Fruit fly (Drosophila melanogaster): ENCODE results near the gene Elo68beta.

The Elo68beta gene

DNA sequence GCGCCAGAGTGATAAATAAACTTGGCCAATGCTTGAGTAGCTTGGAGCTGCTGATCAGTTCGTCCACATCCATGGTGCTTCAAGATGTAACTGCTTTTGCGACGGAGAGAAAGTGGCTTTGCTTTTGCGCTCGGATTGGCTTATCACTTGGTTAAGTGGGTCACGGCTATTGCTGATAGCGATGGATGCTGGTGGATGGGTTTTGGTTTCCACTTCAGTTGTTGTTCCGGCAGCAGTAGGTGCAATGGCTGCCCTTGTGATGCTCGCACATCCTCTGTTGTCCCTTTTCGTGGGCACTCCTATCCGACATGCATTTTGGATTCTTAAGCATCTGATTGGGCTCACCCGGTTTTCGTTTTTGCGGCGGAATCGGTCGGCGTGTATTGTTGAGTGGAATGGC lies 7.2 kb downstream of the Elo68beta start:
- TF ChIP-seq EcR (GFP tag; optimal IDR thresholded peaks at IDR 0.05) = peak; percentile 56
- TF ChIP-seq CG34367 (tag; optimal IDR thresholded peaks at IDR 0.05) = no peak

dm6 chr3L:11093046-11093520 lies 8.4 kb downstream of the Elo68beta start, which contains the start of gene JIL-1:
TSS of gene JIL-1 (minus strand) at chr3L:11093193.
- TF ChIP-seq EcR (GFP tag; optimal IDR thresholded peaks at IDR 0.05) (no peak), CG17806 (tag; optimal IDR thresholded peaks at IDR 0.05) (peak; percentile 14), CG8301 (tag; optimal IDR thresholded peaks at IDR 0.05) (peak; percentile 5), Ets98B (GFP tag; IDR thresholded peaks at IDR 0.05) (peak; percentile 77), CG14655 (GFP tag; optimal IDR thresholded peaks at IDR 0.05) (peak; percentile 21), CG9948 (tag; optimal IDR thresholded peaks at IDR 0.05) (no peak), CG8159 (tag; optimal IDR thresholded peaks at IDR 0.05) (peak; percentile 41), Pif1B (GFP tag; optimal IDR thresholded peaks at IDR 0.05) (peak; percentile 44), CG34367 (tag; optimal IDR thresholded peaks at IDR 0.05) (no peak), CG32121 (GFP tag; IDR thresholded peaks at IDR 0.05) (peak; percentile 38; the same call in 1 of the 2 replicates), gl (tag; optimal IDR thresholded peaks at IDR 0.05) (no peak), rn (GFP tag; IDR thresholded peaks at IDR 0.05) (0 out of 2 replicates have a peak, but pooled peaks have one; percentile 10), CG12605 (GFP tag; IDR thresholded peaks at IDR 0.05) (no peak), Pif1A (GFP tag; optimal IDR thresholded peaks at IDR 0.05) (peak; percentile 44), CG4496 (GFP tag; IDR thresholded peaks at IDR 0.05) (peak; percentile 50; the same call in 2 of the 3 replicates), CG10348 (GFP tag; IDR thresholded peaks at IDR 0.05) (no peak), Snoo (tag; optimal IDR thresholded peaks at IDR 0.05) (peak; percentile 20), CG13204 (GFP tag; optimal IDR thresholded peaks at IDR 0.05) (no peak), D1 (tag; optimal IDR thresholded peaks at IDR 0.05) (peak; percentile 57), fd96Ca (GFP tag; IDR thresholded peaks at IDR 0.05) (peak; percentile 69), CG15710 (tag; optimal IDR thresholded peaks at IDR 0.05) (peak; percentile 42)

DNA sequence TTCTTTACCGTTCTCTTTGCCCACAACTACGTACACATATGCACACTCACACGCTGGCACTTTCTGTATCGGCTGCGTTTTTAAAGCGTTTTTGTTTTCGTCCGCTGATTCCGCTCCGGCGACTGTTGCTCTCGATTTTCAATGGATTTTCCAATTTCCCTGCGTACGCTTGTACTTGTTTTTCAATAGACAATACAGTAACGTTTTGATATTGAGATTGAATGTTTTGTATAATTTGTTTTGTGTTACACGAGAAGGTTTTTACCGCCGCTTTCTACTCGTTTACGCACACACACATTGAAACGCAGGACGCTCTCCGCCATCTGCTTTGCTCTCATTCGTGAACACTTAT lies 8.9 kb downstream of the Elo68beta start:
- no peak for TF ChIP-seq CG8301 (tag; optimal IDR thresholded peaks at IDR 0.05)
- no peak for TF ChIP-seq CG32121 (GFP tag; IDR thresholded peaks at IDR 0.05)
- TF ChIP-seq CG13204 (GFP tag; optimal IDR thresholded peaks at IDR 0.05) = no peak
- TF ChIP-seq CG15710 (tag; optimal IDR thresholded peaks at IDR 0.05) = no peak
- no peak for TF ChIP-seq D1 (tag; optimal IDR thresholded peaks at IDR 0.05)
- TF ChIP-seq CG17806 (tag; optimal IDR thresholded peaks at IDR 0.05) = no peak
- no peak for TF ChIP-seq CG34367 (tag; optimal IDR thresholded peaks at IDR 0.05)
- no peak for TF ChIP-seq CG10348 (GFP tag; IDR thresholded peaks at IDR 0.05)
- no peak for TF ChIP-seq Snoo (tag; optimal IDR thresholded peaks at IDR 0.05)
- no peak for TF ChIP-seq Ets98B (GFP tag; IDR thresholded peaks at IDR 0.05)
- no peak for TF ChIP-seq rn (GFP tag; IDR thresholded peaks at IDR 0.05)
- no peak for TF ChIP-seq CG12605 (GFP tag; IDR thresholded peaks at IDR 0.05)
- TF ChIP-seq Pif1B (GFP tag; optimal IDR thresholded peaks at IDR 0.05) = no peak
- TF ChIP-seq CG8159 (tag; optimal IDR thresholded peaks at IDR 0.05) = no peak
- TF ChIP-seq CG14655 (GFP tag; optimal IDR thresholded peaks at IDR 0.05) = no peak
- TF ChIP-seq CG9948 (tag; optimal IDR thresholded peaks at IDR 0.05) = no peak
- no peak for TF ChIP-seq CG4496 (GFP tag; IDR thresholded peaks at IDR 0.05)
- no peak for TF ChIP-seq EcR (GFP tag; optimal IDR thresholded peaks at IDR 0.05)

DNA sequence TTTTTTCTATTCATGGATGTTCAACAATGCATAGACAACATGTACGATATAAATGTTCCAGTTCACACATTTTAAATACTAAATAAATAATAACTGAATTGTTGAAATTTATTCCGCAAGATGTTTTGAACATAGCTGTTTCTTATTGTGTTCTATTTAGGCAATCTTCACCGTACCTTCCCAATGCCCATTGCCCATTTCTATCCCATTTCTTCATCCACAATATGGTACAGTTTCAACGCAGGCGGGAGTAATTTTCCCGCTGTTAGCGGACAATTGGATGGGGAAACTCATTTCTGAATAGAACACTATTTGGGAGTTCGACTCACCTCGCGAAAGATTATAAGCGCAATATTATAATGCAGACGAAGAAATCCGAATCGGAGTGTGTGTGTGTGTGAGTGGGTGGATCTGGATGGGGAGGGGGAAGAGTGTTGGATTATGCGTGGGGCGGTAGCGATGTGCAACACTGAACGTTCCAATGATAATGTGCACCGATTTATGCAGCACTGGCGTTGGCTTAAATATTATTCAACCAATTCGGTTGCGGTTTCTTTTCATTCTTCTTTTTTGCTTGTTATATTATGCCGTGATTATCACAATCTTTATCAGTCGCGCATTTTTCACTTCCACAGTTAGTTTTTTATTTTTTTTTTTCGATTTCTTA lies 9.4 kb downstream of the Elo68beta start:
- TF ChIP-seq Snoo (tag; optimal IDR thresholded peaks at IDR 0.05) = peak; percentile 60
- 0 out of 2 replicates have a peak, but pooled peaks have one; percentile 21 for TF ChIP-seq CG12605 (GFP tag; IDR thresholded peaks at IDR 0.05)
- TF ChIP-seq Pif1B (GFP tag; optimal IDR thresholded peaks at IDR 0.05) = peak; percentile 50
- peak; percentile 36 for TF ChIP-seq Pif1A (GFP tag; optimal IDR thresholded peaks at IDR 0.05)
- no peak for TF ChIP-seq CG34367 (tag; optimal IDR thresholded peaks at IDR 0.05)
- peak; percentile 33 for TF ChIP-seq CG14655 (GFP tag; optimal IDR thresholded peaks at IDR 0.05)
- no peak for TF ChIP-seq CG9948 (tag; optimal IDR thresholded peaks at IDR 0.05)
- peak; percentile 57; the same call in 1 of the 2 replicates for TF ChIP-seq CG32121 (GFP tag; IDR thresholded peaks at IDR 0.05)
- TF ChIP-seq CG15710 (tag; optimal IDR thresholded peaks at IDR 0.05) = peak; percentile 23
- TF ChIP-seq CG17806 (tag; optimal IDR thresholded peaks at IDR 0.05) = no peak
- no peak for TF ChIP-seq rn (GFP tag; IDR thresholded peaks at IDR 0.05)
- TF ChIP-seq CG13204 (GFP tag; optimal IDR thresholded peaks at IDR 0.05) = peak; percentile 34
- TF ChIP-seq CG10348 (GFP tag; IDR thresholded peaks at IDR 0.05) = no peak
- TF ChIP-seq CG4496 (GFP tag; IDR thresholded peaks at IDR 0.05) = peak; percentile 50
- no peak for TF ChIP-seq D1 (tag; optimal IDR thresholded peaks at IDR 0.05)
- peak; percentile 52; the same call in 1 of the 3 replicates for TF ChIP-seq fd96Ca (GFP tag; IDR thresholded peaks at IDR 0.05)
- TF ChIP-seq CG8301 (tag; optimal IDR thresholded peaks at IDR 0.05) = peak; percentile 4
- no peak for TF ChIP-seq EcR (GFP tag; optimal IDR thresholded peaks at IDR 0.05)
- peak; percentile 25 for TF ChIP-seq CG8159 (tag; optimal IDR thresholded peaks at IDR 0.05)
- no peak for TF ChIP-seq gl (tag; optimal IDR thresholded peaks at IDR 0.05)
- peak; percentile 49 for TF ChIP-seq Ets98B (GFP tag; IDR thresholded peaks at IDR 0.05)

DNA sequence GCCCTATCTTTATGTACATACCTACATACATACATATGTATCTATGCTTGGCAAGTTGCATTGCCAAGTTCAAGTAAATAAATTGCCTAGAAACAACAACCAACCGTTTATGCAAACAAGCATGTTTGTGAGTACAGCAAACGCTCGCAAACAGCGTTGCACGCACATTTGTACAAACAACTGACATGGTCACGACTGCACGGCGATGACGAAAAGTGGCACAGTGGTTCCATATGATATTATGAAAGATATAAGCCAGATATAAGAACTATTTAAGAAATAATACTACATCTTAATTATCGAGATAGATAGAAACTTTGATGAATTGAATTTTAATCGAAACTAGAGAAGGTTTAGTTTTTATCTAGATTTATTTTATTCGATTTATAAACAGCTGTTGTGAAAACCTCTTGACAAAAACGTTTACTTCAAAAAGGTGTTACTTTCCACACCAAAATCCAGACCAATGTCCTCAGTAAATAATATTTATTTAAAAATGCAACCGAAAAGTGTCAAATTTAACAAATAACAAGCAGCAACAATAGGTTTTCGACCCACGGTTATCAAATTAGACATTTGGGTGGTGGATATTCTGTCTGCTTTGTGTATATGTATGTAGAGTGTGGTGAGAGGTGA lies 11.6 kb downstream of the Elo68beta start:
- TF ChIP-seq CG32121 (GFP tag; IDR thresholded peaks at IDR 0.05) (peak; percentile 63), Pif1B (GFP tag; optimal IDR thresholded peaks at IDR 0.05) (peak; percentile 72), CG34367 (tag; optimal IDR thresholded peaks at IDR 0.05) (no peak), CG10348 (GFP tag; IDR thresholded peaks at IDR 0.05) (no peak), CG12605 (GFP tag; IDR thresholded peaks at IDR 0.05) (no peak), CG15710 (tag; optimal IDR thresholded peaks at IDR 0.05) (no peak), CG14655 (GFP tag; optimal IDR thresholded peaks at IDR 0.05) (peak; percentile 71), D1 (tag; optimal IDR thresholded peaks at IDR 0.05) (no peak), CG4496 (GFP tag; IDR thresholded peaks at IDR 0.05) (no peak), CG8159 (tag; optimal IDR thresholded peaks at IDR 0.05) (peak; percentile 31), fd96Ca (GFP tag; IDR thresholded peaks at IDR 0.05) (no peak; the same call in 2 of the 3 replicates), CG8301 (tag; optimal IDR thresholded peaks at IDR 0.05) (peak; percentile 59), CG17806 (tag; optimal IDR thresholded peaks at IDR 0.05) (no peak), CG9948 (tag; optimal IDR thresholded peaks at IDR 0.05) (peak; percentile 39), Ets98B (GFP tag; IDR thresholded peaks at IDR 0.05) (peak; percentile 49), Pif1A (GFP tag; optimal IDR thresholded peaks at IDR 0.05) (peak; percentile 63), rn (GFP tag; IDR thresholded peaks at IDR 0.05) (no peak), Snoo (tag; optimal IDR thresholded peaks at IDR 0.05) (peak; percentile 38), gl (tag; optimal IDR thresholded peaks at IDR 0.05) (no peak), EcR (GFP tag; optimal IDR thresholded peaks at IDR 0.05) (no peak), CG13204 (GFP tag; optimal IDR thresholded peaks at IDR 0.05) (no peak)
